Fruit fly (Drosophila melanogaster): Measurements from ENCODE around the gene Rrp1.

DNA sequence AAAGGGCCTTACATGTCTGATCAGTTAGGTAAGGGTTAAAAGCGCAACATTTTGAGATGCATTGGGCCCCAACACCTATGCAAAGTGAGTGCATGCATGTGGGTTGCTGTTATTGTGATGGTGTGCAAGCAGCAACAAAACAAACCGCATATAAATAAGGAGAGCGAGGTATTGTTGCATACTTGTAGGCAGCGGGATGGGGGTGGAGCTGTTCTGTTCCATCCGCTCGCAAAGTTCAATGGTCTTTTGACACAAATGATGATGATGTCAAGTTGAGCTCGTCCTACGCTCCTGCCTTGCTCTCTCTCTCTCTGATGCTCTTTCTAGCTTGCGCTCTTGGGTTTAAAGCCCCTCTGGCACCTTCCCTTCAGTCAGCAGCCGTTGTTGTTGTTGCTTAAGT lies 16.6 kb downstream of the Rrp1 start:
- no peak for TF ChIP-seq CG8478 (optimal IDR thresholded peaks at IDR 0.05)
- TF ChIP-seq CTCF (optimal IDR thresholded peaks at IDR 0.05): no peak
